Fruit fly (Drosophila melanogaster): ENCODE results near the gene 5-HT2B.

The 5-HT2B gene

DNA sequence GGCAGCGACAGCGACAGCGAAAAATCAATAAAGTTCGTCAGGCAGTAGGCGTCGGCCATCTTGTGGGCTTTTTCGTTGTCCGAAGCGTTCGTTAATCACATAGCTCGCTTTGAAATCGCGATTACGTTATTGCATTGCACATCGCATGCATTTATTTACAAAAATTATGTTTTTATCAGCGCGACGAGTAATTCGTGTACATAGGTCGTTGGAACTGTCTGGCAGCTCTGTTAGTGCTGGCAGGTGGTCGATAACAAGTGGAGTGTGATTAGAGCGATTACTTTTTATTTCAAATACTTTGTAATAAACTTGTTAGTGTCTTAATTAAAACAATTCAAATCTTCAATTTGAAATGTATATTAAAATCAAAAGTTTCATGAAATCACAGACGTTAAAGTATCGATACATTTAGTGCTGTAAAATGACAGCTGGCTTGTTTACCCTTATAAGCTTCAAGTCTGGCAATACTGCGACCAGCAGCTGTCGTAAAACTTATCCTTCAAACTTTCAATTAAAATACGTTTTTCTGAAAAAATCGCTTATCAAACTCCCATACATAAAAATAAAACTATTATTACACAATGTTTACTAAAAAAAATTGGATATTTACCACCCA lies 85.8 kb downstream of the 5-HT2B start, which contains the start of gene CG8032 (continued):
- TF ChIP-seq CG3032 (tag; optimal IDR thresholded peaks at IDR 0.05) (no peak), CG8632 (GFP tag; optimal IDR thresholded peaks at IDR 0.05) (no peak), CG1621 (tag; optimal IDR thresholded peaks at IDR 0.05) (no peak), Eip93F (GFP tag; optimal IDR thresholded peaks at IDR 0.05) (no peak), acj6 (GFP tag; optimal IDR thresholded peaks at IDR 0.05) (peak; percentile 27), CG6808 (GFP tag; optimal IDR thresholded peaks at IDR 0.05) (no peak), CG16779 (tag; optimal IDR thresholded peaks at IDR 0.05) (no peak), CG11902 (GFP tag; optimal IDR thresholded peaks at IDR 0.05) (no peak), Ets96B (tag; optimal IDR thresholded peaks at IDR 0.05) (no peak), dsx (GFP tag; optimal IDR thresholded peaks at IDR 0.05; ENCODE audit: poor library complexity, severe bottlenecking) (peak; percentile 29), esn (GFP tag; optimal IDR thresholded peaks at IDR 0.05) (peak; percentile 59), Sox102F (GFP tag; optimal IDR thresholded peaks at IDR 0.05) (peak; percentile 61)

DNA sequence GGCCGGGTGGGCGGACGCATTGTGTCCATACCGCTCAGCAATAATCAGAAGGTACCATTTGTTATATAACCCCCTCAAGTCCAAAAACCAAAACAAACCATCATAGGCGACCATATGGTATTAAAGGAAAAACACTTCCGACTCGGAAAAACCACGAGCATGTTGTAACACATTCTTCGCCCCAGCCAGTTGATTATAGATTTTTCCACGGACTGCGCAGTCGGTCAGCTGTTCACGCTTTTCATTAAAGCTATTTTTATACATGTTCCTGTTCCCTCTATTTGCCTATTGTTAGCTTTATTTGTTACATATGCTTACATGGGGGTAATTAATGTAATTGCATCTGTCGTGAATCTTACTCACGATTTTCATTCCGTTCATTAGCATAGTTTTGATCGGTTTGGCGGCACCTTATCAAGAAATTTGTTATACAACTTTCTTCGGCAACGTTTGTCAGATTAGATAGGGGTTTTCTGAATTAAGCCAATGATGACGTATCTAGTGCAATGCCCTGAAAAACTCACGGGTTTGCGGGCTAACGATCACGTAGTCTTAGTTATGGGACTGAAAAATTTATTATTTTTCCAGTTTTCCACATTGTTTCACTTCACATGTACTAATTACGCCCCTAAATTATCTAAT lies 86.8 kb downstream of the 5-HT2B start:
- no peak for TF ChIP-seq CG6163 (GFP tag; IDR thresholded peaks at IDR 0.05)
- TF ChIP-seq vri (GFP tag; optimal IDR thresholded peaks at IDR 0.05) = peak; percentile 84
- TF ChIP-seq fd85E (GFP tag; optimal IDR thresholded peaks at IDR 0.05) = no peak
- TF ChIP-seq CG32006 (GFP tag; optimal IDR thresholded peaks at IDR 0.05) = no peak

DNA sequence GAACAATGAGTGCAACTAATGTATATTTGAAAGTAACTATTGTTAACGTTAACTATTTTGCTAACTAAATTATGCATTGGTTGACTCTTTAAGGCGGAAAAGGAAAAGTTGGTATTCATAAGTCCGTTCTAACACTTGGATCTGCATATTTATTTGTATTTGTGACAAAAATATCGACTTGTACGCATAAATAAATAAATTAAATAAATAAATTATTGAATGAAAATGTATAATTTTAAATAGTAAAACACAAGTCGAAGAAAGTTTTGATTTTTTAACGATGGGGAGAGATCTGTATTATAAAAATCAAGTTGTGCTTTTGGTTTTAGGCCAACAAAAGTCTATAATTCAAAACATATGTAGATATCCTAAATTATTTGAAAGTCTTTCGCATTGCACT lies 89.6 kb downstream of the 5-HT2B start, which contains the start of gene CG8036:
CG8036 (plus strand) TSS at position 301 of the 400 bp plus-strand sequence.
- TF ChIP-seq fkh (GFP tag; optimal IDR thresholded peaks at IDR 0.05) = no peak
- no peak for TF ChIP-seq ss (GFP tag; optimal IDR thresholded peaks at IDR 0.05)
- no peak for TF ChIP-seq CG15336 (GFP tag; IDR thresholded peaks at IDR 0.05)
- no peak for TF ChIP-seq Hr4 (GFP tag; optimal IDR thresholded peaks at IDR 0.05)
- no peak for TF ChIP-seq CG11762 (GFP tag; optimal IDR thresholded peaks at IDR 0.05; ENCODE audit: insufficient read depth)

DNA sequence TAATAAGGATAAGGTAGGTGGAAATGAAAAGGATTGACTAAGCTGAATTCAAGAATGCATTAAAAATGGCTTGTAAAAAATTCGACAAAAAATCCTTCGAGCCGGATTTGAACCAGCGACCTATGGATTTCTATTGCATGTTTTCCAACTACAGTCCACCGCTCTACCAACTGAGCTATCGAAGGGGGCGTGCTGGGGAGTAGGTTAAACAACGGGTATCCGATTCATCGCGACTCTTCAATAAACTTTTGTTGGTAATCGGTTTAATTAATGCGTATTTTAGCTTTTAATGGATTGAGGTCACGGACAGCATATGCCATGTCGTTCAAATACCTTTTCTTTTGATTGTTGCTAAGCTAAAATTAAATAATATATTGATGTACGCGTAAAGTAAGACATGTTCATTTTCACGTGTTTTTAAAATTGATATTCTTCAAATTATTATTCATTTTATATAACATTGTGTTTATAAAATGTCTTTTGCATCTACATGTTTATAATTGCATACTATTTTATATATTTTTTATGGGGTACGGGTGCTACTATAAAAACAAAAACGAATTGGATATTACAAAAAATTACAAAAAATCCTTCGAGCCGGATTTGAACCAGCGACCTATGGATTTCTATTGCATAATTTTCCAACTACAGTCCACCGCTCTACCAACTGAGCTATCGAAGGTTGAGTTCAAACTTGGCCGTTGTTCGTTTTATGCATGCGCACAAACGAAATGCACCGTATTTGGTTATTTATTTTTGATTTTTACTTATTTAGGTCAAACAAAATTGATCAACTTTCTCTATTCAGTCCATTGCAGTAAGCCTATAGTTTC lies 90.2 kb downstream of the 5-HT2B start:
- peak; percentile 3 for TF ChIP-seq Eip93F (GFP tag; optimal IDR thresholded peaks at IDR 0.05)
- TF ChIP-seq vri (GFP tag; optimal IDR thresholded peaks at IDR 0.05) = peak; percentile 81
- TF ChIP-seq CG11762 (GFP tag; optimal IDR thresholded peaks at IDR 0.05; ENCODE audit: insufficient read depth) = no peak
- no peak for TF ChIP-seq Lpt (GFP tag; optimal IDR thresholded peaks at IDR 0.05)
- TF ChIP-seq Smox (GFP tag; optimal IDR thresholded peaks at IDR 0.05) = no peak
- TF ChIP-seq lz (GFP tag; optimal IDR thresholded peaks at IDR 0.05) = no peak
- TF ChIP-seq CG15336 (GFP tag; IDR thresholded peaks at IDR 0.05) = no peak
- peak; percentile 65 for TF ChIP-seq Eip78C (GFP tag)
- peak; percentile 63 for TF ChIP-seq svp (GFP tag)

DNA sequence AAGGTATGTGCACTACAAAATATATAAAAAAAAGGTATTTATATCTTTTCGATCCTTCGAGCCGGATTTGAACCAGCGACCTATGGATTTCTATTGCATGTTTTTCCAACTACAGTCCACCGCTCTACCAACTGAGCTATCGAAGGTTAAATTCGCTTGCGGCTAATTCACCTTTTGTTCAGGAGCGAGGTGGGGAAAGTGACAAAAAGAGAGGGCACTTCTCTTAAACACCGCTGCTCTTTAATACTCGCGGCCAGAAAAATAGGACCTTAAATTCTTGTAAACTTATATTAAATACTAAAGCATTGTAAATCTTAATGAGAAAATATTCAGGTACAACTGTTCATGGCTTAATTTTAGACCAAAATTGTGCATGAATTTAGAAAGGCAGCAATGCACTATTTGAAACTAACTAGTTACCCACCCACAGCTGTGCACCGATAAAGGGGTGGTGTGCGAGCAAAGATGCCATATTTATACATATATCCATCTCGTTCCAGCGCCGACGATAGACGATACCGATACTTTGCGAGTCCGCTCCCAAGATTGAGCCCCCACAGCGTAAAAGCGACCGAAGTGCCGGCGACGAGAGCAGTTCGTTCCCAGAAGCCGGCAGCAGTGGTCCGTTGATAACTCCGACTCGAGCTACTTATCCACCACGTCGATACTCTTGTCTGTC lies 91.2 kb downstream of the 5-HT2B start:
- peak; percentile 98 for TF ChIP-seq svp (GFP tag)
- TF ChIP-seq fd85E (GFP tag; optimal IDR thresholded peaks at IDR 0.05) = peak; percentile 94
- TF ChIP-seq CG10631 (GFP tag; optimal IDR thresholded peaks at IDR 0.05) = peak; percentile 98
- TF ChIP-seq lz (GFP tag; optimal IDR thresholded peaks at IDR 0.05) = peak; percentile 98
- TF ChIP-seq Gug (GFP tag; IDR thresholded peaks at IDR 0.05) = peak; percentile 96
- peak; percentile 99 for TF ChIP-seq Hr4 (GFP tag; optimal IDR thresholded peaks at IDR 0.05)
- TF ChIP-seq CG6854 (GFP tag; optimal IDR thresholded peaks at IDR 0.05) = peak; percentile 94
- TF ChIP-seq fkh (GFP tag; optimal IDR thresholded peaks at IDR 0.05) = peak; percentile 80
- TF ChIP-seq Ets21C (GFP tag; optimal IDR thresholded peaks at IDR 0.05) = peak; percentile 94
- TF ChIP-seq cyc (GFP tag; optimal IDR thresholded peaks at IDR 0.05) = peak; percentile 97
- peak; percentile 97 for TF ChIP-seq CG8632 (GFP tag; optimal IDR thresholded peaks at IDR 0.05)
- peak; percentile 99 for TF ChIP-seq CG15336 (GFP tag; IDR thresholded peaks at IDR 0.05)
- peak; percentile 94 for TF ChIP-seq CG11294 (GFP tag; IDR thresholded peaks at IDR 0.05)
- peak; percentile 99 for TF ChIP-seq net (GFP tag; optimal IDR thresholded peaks at IDR 0.05)
- TF ChIP-seq fd59A (GFP tag; optimal IDR thresholded peaks at IDR 0.05) = peak; percentile 93
- peak; percentile 96 to 97 for TF ChIP-seq ss (GFP tag; optimal IDR thresholded peaks at IDR 0.05)
- peak; percentile 99 for TF ChIP-seq Ets96B (tag; optimal IDR thresholded peaks at IDR 0.05)
- TF ChIP-seq topi (GFP tag; optimal IDR thresholded peaks at IDR 0.05) = peak; percentile 98
- peak; percentile 98 for TF ChIP-seq Eip75B (GFP tag; optimal IDR thresholded peaks at IDR 0.05)
- TF ChIP-seq acj6 (GFP tag; optimal IDR thresholded peaks at IDR 0.05) = peak; percentile 98
- peak; percentile 98 for TF ChIP-seq Lpt (GFP tag; optimal IDR thresholded peaks at IDR 0.05)
- TF ChIP-seq Eip93F (GFP tag; optimal IDR thresholded peaks at IDR 0.05) = peak; percentile 97
- TF ChIP-seq CG16779 (tag; optimal IDR thresholded peaks at IDR 0.05) = peak; percentile 97
- TF ChIP-seq vri (GFP tag; optimal IDR thresholded peaks at IDR 0.05) = peak; percentile 98
- TF ChIP-seq CG3032 (tag; optimal IDR thresholded peaks at IDR 0.05) = peak; percentile 97

All from whole organism, prepupa.